Fruit fly (Drosophila melanogaster): Measurements from ENCODE around the gene Aduk.
A peak's percentile ranks its signal among the peaks of the same experiment; 100 is the strongest.

Aduk gene

DNA sequence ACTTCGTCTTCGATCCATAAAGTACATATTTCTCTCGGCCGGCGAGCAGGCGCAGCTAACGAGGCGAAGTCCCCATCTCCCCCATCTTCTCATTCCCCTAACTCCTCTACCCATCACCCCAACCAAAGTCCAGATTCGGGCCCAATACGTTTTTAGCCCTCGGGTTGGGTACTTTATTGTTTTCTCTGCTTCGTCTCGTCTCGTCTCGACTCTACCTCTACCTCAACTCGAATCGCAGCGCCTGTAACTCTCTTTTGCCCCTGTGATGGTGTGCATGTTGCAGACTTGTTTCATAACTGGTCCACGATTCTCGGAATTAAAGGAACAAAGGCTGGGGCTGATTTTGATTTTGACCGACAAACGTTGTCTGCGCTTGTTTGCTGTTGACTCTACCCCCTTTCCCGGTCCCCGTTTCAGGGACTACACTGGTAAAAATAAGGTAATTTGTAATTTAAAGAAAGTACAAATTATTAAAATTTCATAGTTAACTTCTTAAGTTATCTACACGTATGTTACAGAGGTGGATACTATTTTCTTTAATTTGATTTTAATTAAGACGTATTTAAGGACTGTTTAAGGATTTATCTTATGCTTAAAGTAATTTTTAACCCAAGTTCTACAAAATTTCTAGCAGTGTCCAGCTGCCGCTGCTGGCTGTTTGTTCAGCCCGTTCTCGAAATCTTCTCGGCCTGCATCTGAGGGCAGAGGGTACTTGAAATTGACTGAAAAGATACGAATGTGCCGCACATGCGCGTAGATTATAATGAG lies 44.3 kb upstream of the Aduk start (continued):
- TF ChIP-seq ham (GFP tag; IDR thresholded peaks at IDR 0.05) (no peak), CG7357 (GFP tag; IDR thresholded peaks at IDR 0.05) (peak; percentile 32; the same call in 1 of the 3 replicates), Pdp1 (GFP tag; optimal IDR thresholded peaks at IDR 0.05) (peak; percentile 1 to 37), trh (GFP tag; optimal IDR thresholded peaks at IDR 0.05) (peak; percentile 1), z (GFP tag; IDR thresholded peaks at IDR 0.05) (no peak), Doc3 (GFP tag; IDR thresholded peaks at IDR 0.05; ENCODE audit: partially characterized antibody) (no peak), E2f1 (GFP tag; IDR thresholded peaks at IDR 0.05) (0 out of 2 replicates have a peak, but pooled peaks have one; percentile 22), Ets65A (GFP tag) (peak; percentile 32), CG1602 (GFP tag; optimal IDR thresholded peaks at IDR 0.05) (peak; percentile 23), CG33213 (GFP tag; optimal IDR thresholded peaks at IDR 0.05) (peak; percentile 15), Fer3 (tag; optimal IDR thresholded peaks at IDR 0.05) (no peak), ro (GFP tag; IDR thresholded peaks at IDR 0.05) (no peak), ewg (GFP tag; optimal IDR thresholded peaks at IDR 0.05) (peak; percentile 40), Hey (tag; optimal IDR thresholded peaks at IDR 0.05) (no peak), ems (GFP tag; optimal IDR thresholded peaks at IDR 0.05) (no peak), CG13287 (GFP tag; IDR thresholded peaks at IDR 0.05; ENCODE audit: partially characterized antibody) (no peak), CG6683 (GFP tag; optimal IDR thresholded peaks at IDR 0.05) (no peak), Ptx1 (GFP tag; IDR thresholded peaks at IDR 0.05) (peak; percentile 21; the same call in 1 of the 2 replicates), gt (GFP tag; IDR thresholded peaks at IDR 0.05) (no peak), nerfin-2 (GFP tag; IDR thresholded peaks at IDR 0.05; ENCODE audit: partially characterized antibody) (no peak), H15 (GFP tag; IDR thresholded peaks at IDR 0.05) (no peak), CG12155 (GFP tag; optimal IDR thresholded peaks at IDR 0.05) (peak; percentile 22), jumu (GFP tag; optimal IDR thresholded peaks at IDR 0.05) (no peak), CG8089 (GFP tag; optimal IDR thresholded peaks at IDR 0.05) (no peak), CG4360 (GFP tag; IDR thresholded peaks at IDR 0.05) (no peak), zf30C (GFP tag; optimal IDR thresholded peaks at IDR 0.05) (peak; percentile 95), Ets97D (GFP tag; optimal IDR thresholded peaks at IDR 0.05) (no peak), aop (GFP tag; IDR thresholded peaks at IDR 0.05) (no peak), gsb-n (tag; optimal IDR thresholded peaks at IDR 0.05) (peak; percentile 80), CG3847 (GFP tag; IDR thresholded peaks at IDR 0.05) (no peak), dysf (GFP tag; IDR thresholded peaks at IDR 0.05) (0 out of 3 replicates have a peak, but pooled peaks have one; percentile 4), Hand (GFP tag; optimal IDR thresholded peaks at IDR 0.05) (no peak), Hmx (GFP tag; optimal IDR thresholded peaks at IDR 0.05) (no peak), NC2β (GFP tag; optimal IDR thresholded peaks at IDR 0.05) (no peak), HmgZ (tag; optimal IDR thresholded peaks at IDR 0.05) (no peak), Sox102F (GFP tag; optimal IDR thresholded peaks at IDR 0.05) (no peak), CG30020 (tag; optimal IDR thresholded peaks at IDR 0.05) (peak; percentile 27), cas (GFP tag; IDR thresholded peaks at IDR 0.05) (no peak), CG6272 (GFP tag; IDR thresholded peaks at IDR 0.05) (0 out of 2 replicates have a peak, but pooled peaks have one; percentile 7), fd3F (GFP tag; optimal IDR thresholded peaks at IDR 0.05) (no peak), esg (GFP tag; conservative IDR thresholded peaks at IDR 0.05) (no peak), Optix (GFP tag; IDR thresholded peaks at IDR 0.05) (0 out of 3 replicates have a peak, but pooled peaks have one; percentile 19), ttk (GFP tag; IDR thresholded peaks at IDR 0.05) (no peak), Spps (tag; optimal IDR thresholded peaks at IDR 0.05) (peak; percentile 63), pros (GFP tag; optimal IDR thresholded peaks at IDR 0.05) (peak; percentile 23), CG8290 (GFP tag; optimal IDR thresholded peaks at IDR 0.05) (peak; percentile 31), CG8290 (tag; optimal IDR thresholded peaks at IDR 0.05) (peak in 1 of 2 experiments; percentile 37), CG5245 (GFP tag; optimal IDR thresholded peaks at IDR 0.05) (peak; percentile 38), NC2α (GFP tag; optimal IDR thresholded peaks at IDR 0.05) (no peak), CG34376 (GFP tag; optimal IDR thresholded peaks at IDR 0.05) (no peak)

All from whole organism, embryonic.